Worm (Caenorhabditis elegans): Measurements from ENCODE around the gene C17G10.7.

Gene C17G10.7

ce11 chrII:5607756-5608155 is at the start of gene C17G10.7:
TSS of gene C17G10.7 (minus strand) at chrII:5607856.
- no peak for TF ChIP-seq ceh-82 (tag; optimal IDR thresholded peaks at IDR 0.05)
- TF ChIP-seq unc-39 (tag; optimal IDR thresholded peaks at IDR 0.05) = no peak
- TF ChIP-seq C34F6.9 (tag; optimal IDR thresholded peaks at IDR 0.05) = no peak
- no peak for TF ChIP-seq Y55F3AM.14 (GFP tag; optimal IDR thresholded peaks at IDR 0.05)
- TF ChIP-seq sma-3 (GFP tag; optimal IDR thresholded peaks at IDR 0.05) = no peak
- TF ChIP-seq fos-1 (tag; optimal IDR thresholded peaks at IDR 0.05) = no peak
- TF ChIP-seq lin-39 (tag; optimal IDR thresholded peaks at IDR 0.05) = no peak
- TF ChIP-seq aly-2 (tag; optimal IDR thresholded peaks at IDR 0.05) = no peak
- no peak for TF ChIP-seq unc-55 (GFP tag; optimal IDR thresholded peaks at IDR 0.05)
- no peak for TF ChIP-seq snpc-4 (tag; optimal IDR thresholded peaks at IDR 0.05)
- no peak for TF ChIP-seq nhr-10 (tag; optimal IDR thresholded peaks at IDR 0.05)
- no peak for TF ChIP-seq egl-27 (tag; optimal IDR thresholded peaks at IDR 0.05)
- TF ChIP-seq nhr-6 (tag; optimal IDR thresholded peaks at IDR 0.05) = no peak
- no peak for TF ChIP-seq unc-62 (GFP tag; optimal IDR thresholded peaks at IDR 0.05)
- TF ChIP-seq nhr-129 (tag; optimal IDR thresholded peaks at IDR 0.05) = no peak
- no peak for TF ChIP-seq ztf-11 (tag; optimal IDR thresholded peaks at IDR 0.05)

- no peak for TF ChIP-seq gmeb-1 (tag; optimal IDR thresholded peaks at IDR 0.05)
- TF ChIP-seq snpc-4 (tag; optimal IDR thresholded peaks at IDR 0.05) = no peak
- TF ChIP-seq lin-13 (GFP tag; optimal IDR thresholded peaks at IDR 0.05) = no peak
- no peak for TF ChIP-seq lin-39 (tag; optimal IDR thresholded peaks at IDR 0.05)
- TF ChIP-seq nhr-6 (tag; optimal IDR thresholded peaks at IDR 0.05) = no peak
- TF ChIP-seq nhr-12 (tag; optimal IDR thresholded peaks at IDR 0.05) = no peak
- TF ChIP-seq mab-5 (tag; optimal IDR thresholded peaks at IDR 0.05) = no peak
- TF ChIP-seq R02D3.7 (tag; optimal IDR thresholded peaks at IDR 0.05) = no peak
- no peak for TF ChIP-seq unc-55 (GFP tag; optimal IDR thresholded peaks at IDR 0.05)
- no peak for TF ChIP-seq nhr-10 (tag; optimal IDR thresholded peaks at IDR 0.05)
- no peak for TF ChIP-seq sma-9 (GFP tag; optimal IDR thresholded peaks at IDR 0.05)
- TF ChIP-seq sma-9 (tag; optimal IDR thresholded peaks at IDR 0.05) = no peak
- TF ChIP-seq unc-39 (tag; optimal IDR thresholded peaks at IDR 0.05) = no peak
- no peak for TF ChIP-seq ztf-1 (GFP tag; conservative IDR thresholded peaks at IDR 0.05)
- TF ChIP-seq nhr-21 (tag; optimal IDR thresholded peaks at IDR 0.05) = no peak
- TF ChIP-seq ztf-4 (tag; optimal IDR thresholded peaks at IDR 0.05) = no peak
- no peak for TF ChIP-seq ceh-16 (tag; optimal IDR thresholded peaks at IDR 0.05)
Observed at ce11 chrII:5654215-5654614, 46.6 kb upstream of the C17G10.7 start, which contains the start of gene F59E12.1. TSS of gene F59E12.1 (plus strand) at chrII:5654515.

- TF ChIP-seq alr-1 (tag; optimal IDR thresholded peaks at IDR 0.05) = no peak
- no peak for TF ChIP-seq nhr-6 (tag; optimal IDR thresholded peaks at IDR 0.05)
- no peak for TF ChIP-seq F13H6.1 (tag; optimal IDR thresholded peaks at IDR 0.05)
- TF ChIP-seq nhr-237 (tag; optimal IDR thresholded peaks at IDR 0.05) = no peak
- TF ChIP-seq nhr-23 (tag; optimal IDR thresholded peaks at IDR 0.05) = no peak
- TF ChIP-seq mab-5 (tag; optimal IDR thresholded peaks at IDR 0.05) = no peak
- TF ChIP-seq lsy-2 (tag; optimal IDR thresholded peaks at IDR 0.05) = no peak
Observed at ce11 chrII:5652334-5652733, 44.7 kb upstream of the C17G10.7 start, which contains the start of gene bli-2. TSS of gene bli-2 (minus strand) at chrII:5652434.

ce11 chrII:5651426-5651825 is 43.8 kb upstream of the C17G10.7 start:
- TF ChIP-seq unc-62 (GFP tag; optimal IDR thresholded peaks at IDR 0.05) (no peak), ztf-1 (GFP tag; conservative IDR thresholded peaks at IDR 0.05) (no peak), nhr-237 (tag; optimal IDR thresholded peaks at IDR 0.05) (no peak), alr-1 (tag; optimal IDR thresholded peaks at IDR 0.05) (no peak), elt-3 (tag; optimal IDR thresholded peaks at IDR 0.05) (no peak), C34F6.9 (tag; optimal IDR thresholded peaks at IDR 0.05) (no peak), F13H6.1 (tag; optimal IDR thresholded peaks at IDR 0.05) (no peak), sma-3 (GFP tag; optimal IDR thresholded peaks at IDR 0.05) (no peak), peb-1 (tag; optimal IDR thresholded peaks at IDR 0.05) (no peak), R02D3.7 (tag; optimal IDR thresholded peaks at IDR 0.05) (no peak), ztf-11 (tag; optimal IDR thresholded peaks at IDR 0.05) (no peak), sma-9 (GFP tag; optimal IDR thresholded peaks at IDR 0.05) (no peak), sma-9 (tag; optimal IDR thresholded peaks at IDR 0.05) (no peak)

- TF ChIP-seq mab-5 (tag; optimal IDR thresholded peaks at IDR 0.05) = no peak
- TF ChIP-seq elt-1 (tag; optimal IDR thresholded peaks at IDR 0.05) = no peak
- TF ChIP-seq ama-1 (optimal IDR thresholded peaks at IDR 0.05) = no peak
- TF ChIP-seq nhr-12 (tag; optimal IDR thresholded peaks at IDR 0.05) = no peak
- peak; percentile 78 for TF ChIP-seq nhr-129 (tag; optimal IDR thresholded peaks at IDR 0.05)
- peak in 1 of 2 experiments; percentile 81 for TF ChIP-seq lsy-2 (tag; optimal IDR thresholded peaks at IDR 0.05)
- TF ChIP-seq crh-2 (tag; optimal IDR thresholded peaks at IDR 0.05) = peak; percentile 56
- TF ChIP-seq mbf-1 (tag; optimal IDR thresholded peaks at IDR 0.05) = no peak
- no peak for TF ChIP-seq Y55F3AM.14 (GFP tag; optimal IDR thresholded peaks at IDR 0.05)
- TF ChIP-seq sma-9 (GFP tag; optimal IDR thresholded peaks at IDR 0.05) = no peak
- TF ChIP-seq sma-9 (tag; optimal IDR thresholded peaks at IDR 0.05) = no peak
- TF ChIP-seq nhr-23 (tag; optimal IDR thresholded peaks at IDR 0.05) = no peak
- peak; percentile 20 for TF ChIP-seq F13H6.1 (tag; optimal IDR thresholded peaks at IDR 0.05)
- TF ChIP-seq sma-3 (GFP tag; optimal IDR thresholded peaks at IDR 0.05) = peak; percentile 42
- no peak for TF ChIP-seq peb-1 (tag; optimal IDR thresholded peaks at IDR 0.05)
- TF ChIP-seq unc-55 (GFP tag; optimal IDR thresholded peaks at IDR 0.05) = peak; percentile 93
- no peak for TF ChIP-seq nhr-25 (tag; optimal IDR thresholded peaks at IDR 0.05)
- no peak for TF ChIP-seq nhr-6 (tag; optimal IDR thresholded peaks at IDR 0.05)
- TF ChIP-seq ztf-4 (tag; optimal IDR thresholded peaks at IDR 0.05) = no peak
- TF ChIP-seq ztf-11 (tag; optimal IDR thresholded peaks at IDR 0.05) = no peak
- TF ChIP-seq lin-11 (tag; optimal IDR thresholded peaks at IDR 0.05) = no peak
- no peak for TF ChIP-seq lin-13 (GFP tag; optimal IDR thresholded peaks at IDR 0.05)
- TF ChIP-seq nhr-11 (tag; optimal IDR thresholded peaks at IDR 0.05) = no peak
- no peak for TF ChIP-seq alr-1 (tag; optimal IDR thresholded peaks at IDR 0.05)
- no peak for TF ChIP-seq skn-1 (tag; optimal IDR thresholded peaks at IDR 0.05)
Observed at ce11 chrII:5649236-5650004, 41.8 kb upstream of the C17G10.7 start, which contains the start of the genes sam-4, F59E12.17 and zyg-1. TSS of gene sam-4 (minus strand) at chrII:5649286. TSS of gene F59E12.17 (minus strand) at chrII:5649470. TSS of gene zyg-1 (plus strand) at chrII:5649748.

Data from whole organism, L2 larva.